Fruit fly (Drosophila melanogaster): ENCODE data around the gene CG42556.

DNA sequence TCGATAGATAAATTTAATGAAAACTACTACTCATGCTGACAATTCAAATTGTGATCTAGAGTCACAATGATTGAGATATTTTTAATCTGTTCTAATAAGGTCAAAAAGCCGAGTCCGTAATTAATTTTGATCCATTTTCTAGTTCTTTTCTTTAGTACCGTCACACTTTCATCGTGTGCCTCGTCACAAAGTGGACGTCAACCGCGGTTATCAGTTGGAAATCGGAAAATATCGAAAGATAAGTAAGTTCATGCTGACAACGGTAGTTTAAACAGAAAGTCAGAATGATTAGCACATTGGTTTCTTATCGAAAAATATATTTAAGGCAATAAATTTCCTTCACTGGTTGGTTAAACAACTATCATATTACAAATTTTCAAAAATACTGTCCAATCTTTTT lies 39.3 kb upstream of the CG42556 start:
- TF ChIP-seq CG9705 (GFP tag; optimal IDR thresholded peaks at IDR 0.05) = no peak
- no peak for TF ChIP-seq woc (GFP tag; optimal IDR thresholded peaks at IDR 0.05)
- no peak for TF ChIP-seq h (GFP tag; optimal IDR thresholded peaks at IDR 0.05)
- no peak for TF ChIP-seq dl (GFP tag; optimal IDR thresholded peaks at IDR 0.05; ENCODE audit: insufficient read depth in 1 of 2, partially characterized antibody in 2 of 2)
- no peak for TF ChIP-seq OdsH (GFP tag; optimal IDR thresholded peaks at IDR 0.05)
- no peak for TF ChIP-seq pan (optimal IDR thresholded peaks at IDR 0.05)
- TF ChIP-seq sage (GFP tag; optimal IDR thresholded peaks at IDR 0.05) = no peak
- no peak for TF ChIP-seq N (GFP tag; optimal IDR thresholded peaks at IDR 0.05)
- no peak for TF ChIP-seq dmrt93B (GFP tag; optimal IDR thresholded peaks at IDR 0.05)
- TF ChIP-seq usp (GFP tag; optimal IDR thresholded peaks at IDR 0.05) = no peak
- no peak for TF ChIP-seq lola (GFP tag; optimal IDR thresholded peaks at IDR 0.05)
